Worm (Caenorhabditis elegans) whole organism, late embryonic: Measurements from ENCODE around the gene R07E5.15.
A peak's percentile ranks its signal among the peaks of the same experiment; 100 is the strongest.

ENCODE experiments used
- C38D4.7 ChIP-seq: fragments of 200-800 bp; sonication (Bioruptor generic); optimal IDR thresholded peaks from 2 replicates; lab custom pipeline; 2018; ENCODE audit warnings: mild to moderate bottlenecking, missing genetic modification characterization, moderate library complexity, missing compliant biosample characterization
- F13H6.1 ChIP-seq: sonication (generic microtip); optimal IDR thresholded peaks from 2 replicates; lab custom pipeline; 2016; ENCODE audit warnings: missing genetic modification characterization, missing compliant biosample characterization
- K02D7.2 ChIP-seq: sonication (generic microtip); optimal IDR thresholded peaks from 2 replicates; lab custom pipeline; 2017; ENCODE audit warnings: mild to moderate bottlenecking, missing genetic modification characterization, missing compliant biosample characterization
- K09A11.1 ChIP-seq: sonication (generic microtip); optimal IDR thresholded peaks from 2 replicates; lab custom pipeline; 2017; ENCODE audit warnings: antibody characterized with exemption, mild to moderate bottlenecking, missing genetic modification characterization, missing compliant biosample characterization; ENCODE audit not compliant: insufficient read depth
- Y22D7AL.16 ChIP-seq: sonication (generic microtip); optimal IDR thresholded peaks from 2 replicates; lab custom pipeline; 2016; ENCODE audit warnings: missing genetic modification characterization, missing compliant biosample characterization
- ahr-1 ChIP-seq: sonication (generic microtip); optimal IDR thresholded peaks from 2 replicates; lab custom pipeline; 2016; ENCODE audit warnings: missing genetic modification characterization, missing compliant biosample characterization
- ceh-14 ChIP-seq: sonication (generic microtip); optimal IDR thresholded peaks from 2 replicates; lab custom pipeline; 2016; ENCODE audit warnings: missing genotype, missing genetic modification characterization, missing compliant biosample characterization
- ceh-18 ChIP-seq: sonication (generic microtip); optimal IDR thresholded peaks from 2 replicates; lab custom pipeline; 2016; ENCODE audit warnings: missing genetic modification characterization, missing compliant biosample characterization
- ceh-19 ChIP-seq: fragments of 200-800 bp; sonication (Bioruptor generic); optimal IDR thresholded peaks from 2 replicates; lab custom pipeline; 2018; ENCODE audit warnings: mild to moderate bottlenecking, missing genetic modification characterization, missing compliant biosample characterization
- ceh-22 ChIP-seq: sonication (generic microtip); optimal IDR thresholded peaks from 2 replicates; lab custom pipeline; 2017; ENCODE audit warnings: missing biosample characterization, missing genetic modification characterization
- ceh-24 ChIP-seq: sonication (generic microtip); optimal IDR thresholded peaks from 2 replicates; lab custom pipeline; 2016; ENCODE audit warnings: mild to moderate bottlenecking, missing genetic modification characterization, missing compliant biosample characterization
- ceh-30 ChIP-seq: fragments of 150-350 bp; optimal IDR thresholded peaks from 2 replicates; lab custom pipeline; 2014; ENCODE audit warnings: missing biosample characterization, missing genetic modification characterization
- ceh-6 ChIP-seq: fragments of 200-800 bp; sonication (Bioruptor generic); optimal IDR thresholded peaks from 2 replicates; lab custom pipeline; 2018; ENCODE audit warnings: mild to moderate bottlenecking, missing genetic modification characterization, missing compliant biosample characterization
- dmd-4 ChIP-seq: sonication (generic microtip); optimal IDR thresholded peaks from 2 replicates; lab custom pipeline; 2016; ENCODE audit warnings: borderline replicate concordance, missing genetic modification characterization, missing compliant biosample characterization
- dve-1 ChIP-seq: sonication (generic microtip); optimal IDR thresholded peaks from 2 replicates; lab custom pipeline; 2017; ENCODE audit warnings: antibody characterized with exemption, mild to moderate bottlenecking, missing genetic modification characterization, missing compliant biosample characterization
- elt-2 ChIP-seq: sonication (generic microtip); optimal IDR thresholded peaks from 2 replicates; lab custom pipeline; 2016; ENCODE audit warnings: missing genetic modification reagents, missing genetic modification characterization, missing compliant biosample characterization
- eyg-1 ChIP-seq: sonication (generic microtip); optimal IDR thresholded peaks from 2 replicates; lab custom pipeline; 2016; ENCODE audit warnings: missing genotype, missing genetic modification characterization, missing compliant biosample characterization
- fax-1 ChIP-seq: sonication (generic microtip); optimal IDR thresholded peaks from 2 replicates; lab custom pipeline; 2016; ENCODE audit warnings: missing genotype, missing genetic modification characterization, missing compliant biosample characterization
- fkh-10 ChIP-seq: fragments of 150-350 bp; optimal IDR thresholded peaks from 2 replicates; lab custom pipeline; 2014; ENCODE audit warnings: missing biosample characterization, missing genetic modification reagents, missing genetic modification characterization
- fkh-6 ChIP-seq: sonication (generic microtip); optimal IDR thresholded peaks from 2 replicates; lab custom pipeline; 2016; ENCODE audit warnings: missing genetic modification characterization, missing compliant biosample characterization
- gmeb-2 ChIP-seq: sonication (generic microtip); optimal IDR thresholded peaks from 2 replicates; lab custom pipeline; 2016; ENCODE audit warnings: missing genetic modification characterization, inconsistent platforms, missing compliant biosample characterization
- hlh-6 ChIP-seq: sonication (generic microtip); optimal IDR thresholded peaks from 2 replicates; lab custom pipeline; 2016; ENCODE audit warnings: missing genotype, missing genetic modification characterization, missing compliant biosample characterization
- hlh-8 ChIP-seq: sonication (generic microtip); optimal IDR thresholded peaks from 2 replicates; lab custom pipeline; 2016; ENCODE audit warnings: missing genotype, missing genetic modification characterization, missing compliant biosample characterization
- madf-2 ChIP-seq: sonication (generic microtip); optimal IDR thresholded peaks from 2 replicates; lab custom pipeline; 2017; ENCODE audit warnings: missing genetic modification characterization, missing compliant biosample characterization
- mec-3 ChIP-seq: sonication (generic microtip); optimal IDR thresholded peaks from 2 replicates; lab custom pipeline; 2016; ENCODE audit warnings: borderline replicate concordance, missing genetic modification characterization, missing compliant biosample characterization
- nhr-11 ChIP-seq: fragments of 150-350 bp; optimal IDR thresholded peaks from 2 replicates; lab custom pipeline; 2014; ENCODE audit warnings: missing biosample characterization, missing genetic modification characterization
- npax-4 ChIP-seq: sonication (generic microtip); optimal IDR thresholded peaks from 2 replicates; lab custom pipeline; 2016; ENCODE audit warnings: missing genetic modification characterization, missing compliant biosample characterization
- pag-3 ChIP-seq: sonication (generic microtip); optimal IDR thresholded peaks from 2 replicates; lab custom pipeline; 2016; ENCODE audit warnings: missing compliant biosample characterization, missing genetic modification characterization, borderline replicate concordance
- pax-1 ChIP-seq: fragments of 150-350 bp; optimal IDR thresholded peaks from 2 replicates; lab custom pipeline; 2014; ENCODE audit warnings: missing biosample characterization, missing genetic modification characterization
- pha-2 ChIP-seq: sonication (generic microtip); optimal IDR thresholded peaks from 2 replicates; lab custom pipeline; 2017; ENCODE audit warnings: mild to moderate bottlenecking, missing genetic modification characterization, missing compliant biosample characterization
- ref-2 ChIP-seq: sonication (generic microtip); optimal IDR thresholded peaks from 2 replicates; lab custom pipeline; 2016; ENCODE audit warnings: missing genetic modification characterization, missing compliant biosample characterization
- rnt-1 ChIP-seq: sonication (generic microtip); optimal IDR thresholded peaks from 2 replicates; lab custom pipeline; 2016; ENCODE audit warnings: missing genetic modification characterization, missing compliant biosample characterization
- sdc-2 ChIP-seq: sonication (generic microtip); optimal IDR thresholded peaks from 2 replicates; lab custom pipeline; 2016; ENCODE audit warnings: missing genotype, missing genetic modification characterization, missing compliant biosample characterization
- sox-4 ChIP-seq: sonication (generic microtip); optimal IDR thresholded peaks from 2 replicates; lab custom pipeline; 2017; ENCODE audit warnings: mild to moderate bottlenecking, missing genetic modification characterization, inconsistent platforms, missing compliant biosample characterization
- syd-9 ChIP-seq: sonication (generic microtip); optimal IDR thresholded peaks from 2 replicates; lab custom pipeline; 2016; ENCODE audit warnings: mild to moderate bottlenecking, missing genetic modification characterization, moderate library complexity, missing compliant biosample characterization
- tbx-7 ChIP-seq: sonication (generic microtip); optimal IDR thresholded peaks from 2 replicates; lab custom pipeline; 2016; ENCODE audit warnings: missing genotype, missing genetic modification characterization, missing compliant biosample characterization
- ttx-3 ChIP-seq: sonication (generic microtip); optimal IDR thresholded peaks from 2 replicates; lab custom pipeline; 2016; ENCODE audit warnings: missing genetic modification reagents, missing genetic modification characterization, missing compliant biosample characterization
- unc-3 ChIP-seq, 2 experiments: fragments of 200-800 bp in 1 of 2; sonication (Bioruptor generic) in 1 of 2; sonication (generic microtip) in 1 of 2; conservative IDR thresholded peaks in 1 of 2; optimal IDR thresholded peaks in 1 of 2; 2 replicates each; pipeline versions ENCODE4 v1.3.6 to Lab custom; 2016 to 2022; ENCODE audit warnings: missing compliant biosample characterization in 2 of 2, missing genetic modification characterization in 2 of 2, missing genetic modification reagents in 1 of 2
- unc-55 ChIP-seq: sonication (generic microtip); optimal IDR thresholded peaks from 2 replicates; lab custom pipeline; 2017; ENCODE audit warnings: missing biosample characterization, missing genetic modification reagents, missing genetic modification characterization
- zip-5 ChIP-seq: sonication (generic microtip); optimal IDR thresholded peaks from 2 replicates; lab custom pipeline; 2016; ENCODE audit warnings: missing genetic modification characterization, missing compliant biosample characterization

Gene R07E5.15

ce11 chrIII:4358345-4358744 is 42.9 kb upstream of the R07E5.15 start (continued):
- TF ChIP-seq sox-4 (tag; lab: Kevin White, UChicago): no peak
- no peak for TF ChIP-seq mec-3 (tag; lab: Kevin White, UChicago)
- TF ChIP-seq pha-2 (tag; lab: Kevin White, UChicago): no peak
- TF ChIP-seq tbx-7 (tag; lab: Kevin White, UChicago): no peak
- TF ChIP-seq ref-2 (tag; lab: Kevin White, UChicago): no peak
- TF ChIP-seq ceh-22 (tag; lab: Kevin White, UChicago): no peak
- no peak for TF ChIP-seq dve-1 (tag; lab: Kevin White, UChicago)
- TF ChIP-seq eyg-1: no peak
- TF ChIP-seq Y22D7AL.16 (tag; lab: Kevin White, UChicago): no peak
- TF ChIP-seq pax-1: no peak
- no peak for TF ChIP-seq ceh-14 (tag; lab: Kevin White, UChicago)

- TF ChIP-seq F13H6.1 (tag; lab: Kevin White, UChicago) (no peak), dmd-4 (tag; lab: Kevin White, UChicago) (no peak), unc-3 (GFP tag; conservative IDR thresholded peaks at IDR 0.05; lab: Robert Waterston, UW) (no peak), unc-3 (tag; optimal IDR thresholded peaks at IDR 0.05; lab: Kevin White, UChicago) (no peak), rnt-1 (tag; lab: Kevin White, UChicago) (no peak), ceh-6 (GFP tag; lab: Kevin White, UChicago) (no peak), fax-1 (tag; lab: Kevin White, UChicago) (no peak), fkh-10 (no peak), madf-2 (no peak), K09A11.1 (tag; lab: Kevin White, UChicago) (no peak), npax-4 (no peak), pax-1 (no peak), Y22D7AL.16 (tag; lab: Kevin White, UChicago) (no peak), syd-9 (tag; lab: Kevin White, UChicago) (no peak), dve-1 (tag; lab: Kevin White, UChicago) (no peak), hlh-8 (tag; lab: Kevin White, UChicago) (no peak), unc-55 (GFP tag; lab: Kevin White, UChicago) (no peak), hlh-6 (tag; lab: Kevin White, UChicago) (no peak), sdc-2 (tag; lab: Kevin White, UChicago) (no peak), zip-5 (tag; lab: Kevin White, UChicago) (no peak), fkh-6 (no peak)
These were observed 42.0 kb upstream of the R07E5.15 start for ce11 chrIII:4359208-4359607.

DNA sequence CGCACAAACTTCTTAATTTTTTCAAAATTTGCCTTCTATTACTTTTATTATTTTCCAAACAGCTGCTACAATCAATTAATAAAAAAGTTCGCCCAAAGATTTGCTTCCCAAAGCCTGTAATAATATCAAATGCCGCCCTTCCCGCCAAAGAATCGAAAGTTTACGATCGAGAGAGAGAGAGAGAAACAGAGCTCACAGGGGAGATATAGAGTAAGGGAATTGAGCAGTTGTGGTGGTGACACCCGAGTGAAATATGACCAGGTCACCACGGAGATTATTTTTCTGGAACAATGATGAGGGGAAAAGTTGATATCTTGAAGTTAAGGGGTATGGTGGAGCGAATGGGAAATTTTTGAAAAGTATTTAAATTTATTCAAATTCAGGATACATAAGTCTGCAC is 41.3 kb upstream of the R07E5.15 start:
- TF ChIP-seq unc-55 (GFP tag; lab: Kevin White, UChicago) (peak; percentile 33), ceh-24 (no peak)

ce11 chrIII:4362332-4362731 is 38.9 kb upstream of the R07E5.15 start:
- no peak for TF ChIP-seq ttx-3 (tag; lab: Kevin White, UChicago)
- TF ChIP-seq ref-2 (tag; lab: Kevin White, UChicago): peak; percentile 29
- no peak for TF ChIP-seq unc-3 (GFP tag; conservative IDR thresholded peaks at IDR 0.05; lab: Robert Waterston, UW)
- no peak for TF ChIP-seq unc-3 (tag; optimal IDR thresholded peaks at IDR 0.05; lab: Kevin White, UChicago)
- TF ChIP-seq C38D4.7: no peak

- TF ChIP-seq elt-2 (tag; lab: Kevin White, UChicago) (no peak), mec-3 (tag; lab: Kevin White, UChicago) (no peak), tbx-7 (tag; lab: Kevin White, UChicago) (no peak), ceh-18 (no peak), K09A11.1 (tag; lab: Kevin White, UChicago) (no peak), ceh-30 (tag; lab: Kevin White, UChicago) (no peak), ceh-14 (tag; lab: Kevin White, UChicago) (no peak), ceh-22 (tag; lab: Kevin White, UChicago) (no peak), ahr-1 (no peak), gmeb-2 (tag; lab: Kevin White, UChicago) (no peak), sox-4 (tag; lab: Kevin White, UChicago) (no peak), ceh-19 (GFP tag; lab: Kevin White, UChicago) (no peak), ref-2 (tag; lab: Kevin White, UChicago) (no peak), K02D7.2 (no peak), pha-2 (tag; lab: Kevin White, UChicago) (no peak), nhr-11 (tag; lab: Kevin White, UChicago) (no peak), ttx-3 (tag; lab: Kevin White, UChicago) (no peak), pag-3 (tag; lab: Kevin White, UChicago) (no peak), dve-1 (tag; lab: Kevin White, UChicago) (no peak), madf-2 (no peak)
These were observed 36.3 kb upstream of the R07E5.15 start, which contains the start of gene ckb-1 for ce11 chrIII:4364974-4365373. Gene ckb-1 (plus strand): TSS chrIII:4365274.
